Fruit fly (Drosophila melanogaster) S2 (cell line): ENCODE data around the gene Agpat2.

Experiments
- CG8478 ChIP-seq: fragments of >200 bp; optimal IDR thresholded peaks from 2 replicates; lab custom pipeline; 2018
- CTCF ChIP-seq, 2 experiments: fragments of >200 bp; optimal IDR thresholded peaks; 2 replicates each; lab custom pipeline; 2018

DNA sequence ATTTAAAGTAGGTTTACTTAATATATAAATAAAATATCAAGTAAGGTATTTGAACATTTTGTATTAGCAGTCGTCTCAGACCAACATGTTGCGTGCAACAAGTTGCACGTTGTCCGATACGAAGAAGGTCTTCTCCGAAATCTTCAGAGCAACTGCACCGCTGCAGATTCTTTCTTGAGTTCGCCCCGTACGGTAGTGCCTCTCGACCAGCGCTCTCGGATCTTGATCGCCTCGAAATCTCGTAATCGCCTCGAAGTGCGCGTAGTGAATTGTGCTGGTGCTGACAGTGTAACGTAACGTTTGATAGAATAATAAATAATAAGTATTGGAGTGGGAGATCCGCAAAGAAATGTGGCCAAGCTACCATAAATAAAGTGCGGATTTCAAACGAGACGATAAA is 2.8 kb upstream of the Agpat2 start, which contains the start of gene dachs:
- TF ChIP-seq CG8478 (lab: Kevin White, UChicago) (no peak), CTCF (optimal IDR thresholded peaks at IDR 0.05; lab: Kevin White, UChicago) (no peak)
